Worm (Caenorhabditis elegans): Measurements from ENCODE around the gene stdh-4.
A peak's percentile ranks its signal among the peaks of the same experiment; 100 is the strongest.
"Not testable (repeated sequence)": the region's sequence is repeated elsewhere in the genome, so short reads cannot be mapped to it uniquely, and the experiment has no call there.

The stdh-4 gene

ce11 chrV:8534534-8535283 lies 14.4 kb upstream of the stdh-4 start, which contains the start of the genes his-6 and his-5:
his-6 (minus strand) TSS chrV:8534977.
his-5 (plus strand) TSS chrV:8535214.
- peak; percentile 26 for TF ChIP-seq sma-9 (GFP tag; optimal IDR thresholded peaks at IDR 0.05)
- TF ChIP-seq sma-9 (tag; optimal IDR thresholded peaks at IDR 0.05) = not testable (repeated sequence)
- peak; percentile 40 for TF ChIP-seq ceh-16 (tag; optimal IDR thresholded peaks at IDR 0.05)
- TF ChIP-seq F13H6.1 (tag; optimal IDR thresholded peaks at IDR 0.05) = peak; percentile 4

- TF ChIP-seq nhr-10 (tag; optimal IDR thresholded peaks at IDR 0.05) = no peak
- no peak for TF ChIP-seq dmd-4 (tag; optimal IDR thresholded peaks at IDR 0.05)
- TF ChIP-seq nhr-23 (tag; optimal IDR thresholded peaks at IDR 0.05) = no peak
- no peak for TF ChIP-seq unc-55 (GFP tag; optimal IDR thresholded peaks at IDR 0.05)
- no peak for TF ChIP-seq sem-4 (tag; optimal IDR thresholded peaks at IDR 0.05)
- no peak for TF ChIP-seq ztf-1 (GFP tag; conservative IDR thresholded peaks at IDR 0.05)
- no peak for TF ChIP-seq F13H6.1 (tag; optimal IDR thresholded peaks at IDR 0.05)
- TF ChIP-seq C34F6.9 (tag; optimal IDR thresholded peaks at IDR 0.05) = no peak
- TF ChIP-seq fos-1 (tag; optimal IDR thresholded peaks at IDR 0.05) = no peak
These were observed 12.9 kb upstream of the stdh-4 start, which contains the start of gene his-39 for ce11 chrV:8536213-8536612. his-39 (plus strand) TSS chrV:8536513.

- TF ChIP-seq nhr-10 (tag; optimal IDR thresholded peaks at IDR 0.05) (no peak), zag-1 (tag; optimal IDR thresholded peaks at IDR 0.05) (no peak), blmp-1 (tag; optimal IDR thresholded peaks at IDR 0.05; ENCODE audit: insufficient read depth) (no peak), ceh-82 (tag; optimal IDR thresholded peaks at IDR 0.05) (no peak), nhr-23 (tag; optimal IDR thresholded peaks at IDR 0.05) (no peak), egl-27 (tag; optimal IDR thresholded peaks at IDR 0.05) (no peak), F13H6.1 (tag; optimal IDR thresholded peaks at IDR 0.05) (no peak), lin-11 (tag; optimal IDR thresholded peaks at IDR 0.05) (no peak), ztf-4 (tag; optimal IDR thresholded peaks at IDR 0.05) (no peak), unc-62 (GFP tag; optimal IDR thresholded peaks at IDR 0.05) (no peak), elt-3 (tag; optimal IDR thresholded peaks at IDR 0.05) (no peak), ZK546.5 (tag; optimal IDR thresholded peaks at IDR 0.05) (no peak), mbf-1 (tag; optimal IDR thresholded peaks at IDR 0.05) (no peak)
These were observed 12.1 kb upstream of the stdh-4 start, which contains the start of gene otpl-4 for ce11 chrV:8537031-8537430. otpl-4 (plus strand) TSS chrV:8537331.

- TF ChIP-seq crh-2 (tag; optimal IDR thresholded peaks at IDR 0.05) = no peak
- TF ChIP-seq nhr-12 (tag; optimal IDR thresholded peaks at IDR 0.05) = no peak
- TF ChIP-seq nhr-6 (tag; optimal IDR thresholded peaks at IDR 0.05) = no peak
- TF ChIP-seq nhr-23 (tag; optimal IDR thresholded peaks at IDR 0.05) = no peak
- no peak for TF ChIP-seq dmd-4 (tag; optimal IDR thresholded peaks at IDR 0.05)
- no peak for TF ChIP-seq ceh-82 (tag; optimal IDR thresholded peaks at IDR 0.05)
- no peak for TF ChIP-seq ztf-4 (tag; optimal IDR thresholded peaks at IDR 0.05)
- TF ChIP-seq mbf-1 (tag; optimal IDR thresholded peaks at IDR 0.05) = no peak
- TF ChIP-seq nhr-21 (tag; optimal IDR thresholded peaks at IDR 0.05) = no peak
- no peak for TF ChIP-seq elt-3 (tag; optimal IDR thresholded peaks at IDR 0.05)
- no peak for TF ChIP-seq nhr-10 (tag; optimal IDR thresholded peaks at IDR 0.05)
- TF ChIP-seq fos-1 (tag; optimal IDR thresholded peaks at IDR 0.05) = no peak
- TF ChIP-seq mdl-1 (tag; optimal IDR thresholded peaks at IDR 0.05) = no peak
- TF ChIP-seq lin-11 (tag; optimal IDR thresholded peaks at IDR 0.05) = no peak
- TF ChIP-seq unc-39 (tag; optimal IDR thresholded peaks at IDR 0.05) = no peak
- no peak for TF ChIP-seq blmp-1 (tag; optimal IDR thresholded peaks at IDR 0.05; ENCODE audit: insufficient read depth)
These were observed 3.4 kb upstream of the stdh-4 start, which contains the start of the genes slc-17.8 and asns-1 for ce11 chrV:8545531-8546224. slc-17.8 (minus strand) TSS chrV:8545581. asns-1 (plus strand) TSS chrV:8546174.

- no peak for TF ChIP-seq mdl-1 (tag; optimal IDR thresholded peaks at IDR 0.05)
- TF ChIP-seq sma-9 (GFP tag; optimal IDR thresholded peaks at IDR 0.05) = peak; percentile 24
- TF ChIP-seq sma-9 (tag; optimal IDR thresholded peaks at IDR 0.05) = no peak
These were observed 3.4 kb downstream of the stdh-4 start, which contains the start of gene acr-15 for ce11 chrV:8552460-8552859. acr-15 (plus strand) TSS chrV:8552695.

ce11 chrV:8555955-8556354 lies 6.9 kb downstream of the stdh-4 start:
- TF ChIP-seq unc-62 (GFP tag; optimal IDR thresholded peaks at IDR 0.05) (no peak), unc-55 (GFP tag; optimal IDR thresholded peaks at IDR 0.05) (no peak), ZK546.5 (tag; optimal IDR thresholded peaks at IDR 0.05) (no peak), peb-1 (tag; optimal IDR thresholded peaks at IDR 0.05) (no peak)

All from whole organism, L2 larva.